Worm (Caenorhabditis elegans) whole organism, L3 larva: ENCODE measurements around the gene prp-3.
A peak's percentile ranks its signal among the peaks of the same experiment; 100 is the strongest.

Experiments
- ceh-28 ChIP-seq: fragments of 150-350 bp; optimal IDR thresholded peaks from 2 replicates; lab custom pipeline; 2014; ENCODE audit warnings: missing biosample characterization, missing genetic modification reagents, missing genetic modification characterization
- ceh-82 ChIP-seq: fragments of 150-350 bp; optimal IDR thresholded peaks from 2 replicates; lab custom pipeline; 2014; ENCODE audit warnings: missing biosample characterization, missing genetic modification characterization
- daf-12 ChIP-seq: fragments of 150-350 bp; optimal IDR thresholded peaks from 2 replicates; lab custom pipeline; 2014; ENCODE audit warnings: missing biosample characterization, missing genetic modification reagents, missing genetic modification characterization
- elt-2 ChIP-seq: sonication (generic microtip); optimal IDR thresholded peaks from 2 replicates; lab custom pipeline; 2016; ENCODE audit warnings: missing genetic modification reagents, mild to moderate bottlenecking, missing genetic modification characterization, missing compliant biosample characterization
- fos-1 ChIP-seq: fragments of 150-350 bp; optimal IDR thresholded peaks from 2 replicates; lab custom pipeline; 2014; ENCODE audit warnings: missing biosample characterization, missing genetic modification characterization
- nhr-11 ChIP-seq: fragments of 150-350 bp; optimal IDR thresholded peaks from 2 replicates; lab custom pipeline; 2014; ENCODE audit warnings: missing biosample characterization, missing genetic modification characterization
- tbx-2 ChIP-seq: sonication (generic microtip); optimal IDR thresholded peaks from 2 replicates; lab custom pipeline; 2016; ENCODE audit warnings: mild to moderate bottlenecking, missing genetic modification characterization, missing compliant biosample characterization

- TF ChIP-seq elt-2 (tag; lab: Kevin White, UChicago) (peak; percentile 46), fos-1 (tag; lab: Kevin White, UChicago) (peak; percentile 28), nhr-11 (tag; lab: Kevin White, UChicago) (no peak), ceh-82 (tag; lab: Kevin White, UChicago) (peak; percentile 56), tbx-2 (peak; percentile 78), daf-12 (tag; lab: Kevin White, UChicago) (no peak), ceh-28 (tag; lab: Kevin White, UChicago) (peak; percentile 73)
These were observed 33.4 kb upstream of the prp-3 start, which contains the start of gene atx-2 for ce11 chrIII:10461164-10461546.
